Worm (Caenorhabditis elegans) whole organism, L2 larva: ENCODE results near the gene srh-180.

ENCODE experiments used
- C34F6.9 ChIP-seq: fragments of 150-350 bp; optimal IDR thresholded peaks from 2 replicates; lab custom pipeline; 2014; ENCODE audit warnings: missing biosample characterization, missing genetic modification characterization
- F13H6.1 ChIP-seq: sonication (generic microtip); optimal IDR thresholded peaks from 2 replicates; lab custom pipeline; 2016; ENCODE audit warnings: missing genetic modification characterization, missing compliant biosample characterization
- R02D3.7 ChIP-seq: fragments of 150-350 bp; optimal IDR thresholded peaks from 2 replicates; lab custom pipeline; 2014; ENCODE audit warnings: missing biosample characterization, missing genetic modification characterization
- ZK546.5 ChIP-seq: sonication (generic microtip); optimal IDR thresholded peaks from 2 replicates; lab custom pipeline; 2017; ENCODE audit warnings: missing biosample characterization, missing genetic modification characterization
- aly-2 ChIP-seq: fragments of 150-350 bp; optimal IDR thresholded peaks from 2 replicates; lab custom pipeline; 2014; ENCODE audit warnings: missing biosample characterization, missing genetic modification characterization
- ama-1 ChIP-seq: fragments of 150-350 bp; optimal IDR thresholded peaks from 2 replicates; lab custom pipeline; 2018; ENCODE audit warnings: inconsistent platforms
- blmp-1 ChIP-seq: sonication (generic microtip); optimal IDR thresholded peaks from 2 replicates; lab custom pipeline; 2017; ENCODE audit warnings: missing genetic modification characterization, mild to moderate bottlenecking, missing compliant biosample characterization, antibody characterized with exemption, moderate library complexity; ENCODE audit not compliant: insufficient read depth
- ceh-16 ChIP-seq: fragments of 150-350 bp; optimal IDR thresholded peaks from 2 replicates; lab custom pipeline; 2014; ENCODE audit warnings: missing biosample characterization, missing genetic modification characterization
- ceh-82 ChIP-seq: fragments of 150-350 bp; optimal IDR thresholded peaks from 2 replicates; lab custom pipeline; 2014; ENCODE audit warnings: missing biosample characterization, missing genetic modification characterization
- crh-2 ChIP-seq: sonication (generic microtip); optimal IDR thresholded peaks from 2 replicates; lab custom pipeline; 2017; ENCODE audit warnings: missing biosample characterization, missing genetic modification characterization
- dmd-4 ChIP-seq: sonication (generic microtip); optimal IDR thresholded peaks from 2 replicates; lab custom pipeline; 2017; ENCODE audit warnings: missing biosample characterization, missing genetic modification characterization
- egl-27 ChIP-seq: sonication (generic microtip); optimal IDR thresholded peaks from 3 replicates; lab custom pipeline; 2017; ENCODE audit warnings: missing biosample characterization, missing genetic modification reagents, missing genetic modification characterization
- elt-1 ChIP-seq: fragments of 150-350 bp; optimal IDR thresholded peaks from 2 replicates; lab custom pipeline; 2014; ENCODE audit warnings: missing biosample characterization, missing genetic modification characterization
- fos-1 ChIP-seq: fragments of 150-350 bp; optimal IDR thresholded peaks from 2 replicates; lab custom pipeline; 2014; ENCODE audit warnings: missing biosample characterization, missing genetic modification characterization
- gmeb-1 ChIP-seq: fragments of 150-350 bp; optimal IDR thresholded peaks from 2 replicates; lab custom pipeline; 2014; ENCODE audit warnings: missing biosample characterization, missing genetic modification characterization
- lin-11 ChIP-seq: fragments of 150-350 bp; sonication (generic microtip); optimal IDR thresholded peaks from 2 replicates; lab custom pipeline; 2014; ENCODE audit warnings: missing biosample characterization, missing genetic modification characterization, inconsistent platforms, mixed read lengths
- lin-13 ChIP-seq: fragments of 150-350 bp; optimal IDR thresholded peaks from 2 replicates; lab custom pipeline; 2014; ENCODE audit warnings: missing biosample characterization, missing genetic modification reagents, missing genetic modification characterization
- lsy-2 ChIP-seq, 2 experiments: fragments of 150-350 bp in 1 of 2; sonication (generic microtip) in 1 of 2; optimal IDR thresholded peaks; 2 replicates each; lab custom pipeline; 2014 to 2017; ENCODE audit warnings: missing biosample characterization in 2 of 2, missing genetic modification characterization in 2 of 2
- mab-5 ChIP-seq: fragments of 150-350 bp; optimal IDR thresholded peaks from 2 replicates; lab custom pipeline; 2014; ENCODE audit warnings: missing biosample characterization, missing genetic modification characterization
- mdl-1 ChIP-seq, 2 experiments: fragments of 150-350 bp in 1 of 2; sonication (generic microtip) in 1 of 2; optimal IDR thresholded peaks; 2 replicates each; lab custom pipeline; 2017; ENCODE audit warnings: missing biosample characterization in 2 of 2, missing genetic modification characterization in 2 of 2
- nhr-10 ChIP-seq: sonication (generic microtip); optimal IDR thresholded peaks from 2 replicates; lab custom pipeline; 2017; ENCODE audit warnings: missing biosample characterization, missing genetic modification characterization
- nhr-12 ChIP-seq: fragments of 150-350 bp; optimal IDR thresholded peaks from 2 replicates; lab custom pipeline; 2014; ENCODE audit warnings: missing biosample characterization, missing genetic modification characterization
- nhr-21 ChIP-seq: fragments of 150-350 bp; optimal IDR thresholded peaks from 2 replicates; lab custom pipeline; 2014; ENCODE audit warnings: missing biosample characterization, missing genetic modification characterization
- nhr-237 ChIP-seq: fragments of 150-350 bp; optimal IDR thresholded peaks from 2 replicates; lab custom pipeline; 2014; ENCODE audit warnings: missing biosample characterization, missing genetic modification characterization
- nhr-25 ChIP-seq: fragments of 150-350 bp; sonication (generic microtip); optimal IDR thresholded peaks from 3 replicates; lab custom pipeline; 2014; ENCODE audit warnings: missing biosample characterization, missing genetic modification characterization
- nhr-6 ChIP-seq: fragments of 150-350 bp; optimal IDR thresholded peaks from 2 replicates; lab custom pipeline; 2014; ENCODE audit warnings: missing biosample characterization, missing genetic modification characterization
- peb-1 ChIP-seq: fragments of 150-350 bp; optimal IDR thresholded peaks from 2 replicates; lab custom pipeline; 2014; ENCODE audit warnings: missing biosample characterization, missing genetic modification characterization
- sem-4 ChIP-seq: fragments of 150-350 bp; optimal IDR thresholded peaks from 2 replicates; lab custom pipeline; 2014; ENCODE audit warnings: missing biosample characterization, missing genetic modification reagents, missing genetic modification characterization
- skn-1 ChIP-seq: sonication (generic microtip); optimal IDR thresholded peaks from 2 replicates; lab custom pipeline; 2017; ENCODE audit warnings: missing biosample characterization, missing genetic modification characterization
- unc-55 ChIP-seq: fragments of 150-350 bp; sonication (generic microtip); optimal IDR thresholded peaks from 3 replicates; lab custom pipeline; 2014; ENCODE audit warnings: missing biosample characterization, missing genetic modification reagents, missing genetic modification characterization
- unc-62 ChIP-seq: fragments of 150-350 bp; optimal IDR thresholded peaks from 2 replicates; lab custom pipeline; 2014; ENCODE audit warnings: missing biosample characterization, missing genetic modification reagents, missing genetic modification characterization
- zag-1 ChIP-seq: fragments of 150-350 bp; optimal IDR thresholded peaks from 2 replicates; lab custom pipeline; 2014; ENCODE audit warnings: missing biosample characterization, missing genetic modification characterization
- ztf-1 ChIP-seq: fragments of 200-800 bp; sonication (Bioruptor generic); conservative IDR thresholded peaks from 2 replicates; pipeline ENCODE4 v1.3.6; 2022; ENCODE audit warnings: missing genetic modification characterization, missing compliant biosample characterization
- ztf-11 ChIP-seq: sonication (generic microtip); optimal IDR thresholded peaks from 2 replicates; lab custom pipeline; 2017; ENCODE audit warnings: missing biosample characterization, missing genetic modification characterization
- ztf-4 ChIP-seq: fragments of 150-350 bp; optimal IDR thresholded peaks from 2 replicates; lab custom pipeline; 2014; ENCODE audit warnings: missing biosample characterization, missing genetic modification characterization

srh-180 gene

DNA sequence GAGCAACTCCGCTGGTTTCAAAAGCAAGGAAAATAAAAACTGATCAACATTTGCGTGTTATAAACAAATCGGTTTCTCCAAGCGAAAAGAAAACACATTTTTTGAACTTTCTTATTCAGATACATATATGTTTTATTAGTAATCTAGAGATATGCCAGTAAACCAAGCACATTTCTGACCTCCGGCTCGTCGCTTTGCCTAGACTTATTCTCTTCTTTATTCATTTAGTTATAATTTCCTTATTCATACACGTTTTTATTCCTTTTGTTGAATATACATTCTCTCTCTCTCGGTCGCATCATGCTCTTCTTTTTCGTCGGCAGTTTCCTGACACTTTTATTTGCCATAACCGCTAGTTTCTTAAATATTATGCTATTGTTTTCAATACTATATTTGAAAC is 18.7 kb upstream of the srh-180 start, which contains the start of gene srbc-84:
Gene srbc-84 (plus strand): TSS at position 301 of the 400 bp plus-strand sequence.
- no peak for TF ChIP-seq fos-1 (tag; lab: Kevin White, UChicago)
- no peak for TF ChIP-seq crh-2 (tag; lab: Kevin White, UChicago)
- no peak for TF ChIP-seq nhr-12 (tag; lab: Kevin White, UChicago)
- no peak for TF ChIP-seq ceh-16
- TF ChIP-seq ZK546.5 (tag; lab: Kevin White, UChicago): no peak
- no peak for TF ChIP-seq nhr-237 (tag; lab: Kevin White, UChicago)
- no peak for TF ChIP-seq elt-1
- no peak for TF ChIP-seq blmp-1
- TF ChIP-seq ztf-4 (tag; lab: Kevin White, UChicago): no peak
- no peak for TF ChIP-seq mdl-1 (tag; optimal IDR thresholded peaks at IDR 0.05; lab: Kevin White, UChicago)
- no peak for TF ChIP-seq zag-1
- TF ChIP-seq ztf-11 (tag; lab: Kevin White, UChicago): no peak
- no peak for TF ChIP-seq R02D3.7 (tag; lab: Kevin White, UChicago)
- TF ChIP-seq C34F6.9 (tag; lab: Kevin White, UChicago): no peak
- TF ChIP-seq gmeb-1 (tag; lab: Kevin White, UChicago): no peak
- TF ChIP-seq dmd-4: no peak
- TF ChIP-seq lin-13 (GFP tag; lab: Kevin White, UChicago): no peak

DNA sequence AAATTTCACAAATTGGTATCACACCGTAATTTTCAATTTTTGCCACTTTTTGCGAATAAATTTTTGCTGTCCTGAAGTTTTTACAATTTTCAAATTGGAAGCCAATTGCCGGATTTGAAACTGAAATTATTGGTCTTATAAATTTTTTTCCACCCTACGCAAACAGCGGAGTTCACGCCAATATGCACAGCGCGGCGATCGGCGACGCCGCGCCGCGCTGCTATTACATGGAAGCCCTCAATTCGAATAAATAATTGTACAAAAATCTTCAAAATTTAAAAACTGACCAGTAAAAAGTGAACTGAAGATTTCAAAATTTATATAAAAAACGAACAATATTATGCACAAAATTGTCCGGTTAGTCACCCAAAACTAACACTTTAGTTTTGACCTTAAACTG is 17.5 kb upstream of the srh-180 start:
- TF ChIP-seq lsy-2 (tag; optimal IDR thresholded peaks at IDR 0.05; lab: Kevin White, UChicago) (no peak), ama-1 (lab: Kevin White, UChicago) (no peak), ztf-11 (tag; lab: Kevin White, UChicago) (no peak), ztf-4 (tag; lab: Kevin White, UChicago) (no peak)

ce11 chrV:16300276-16300675 is 17.1 kb upstream of the srh-180 start, which contains the start of gene srbc-82:
Gene srbc-82 (plus strand): TSS chrV:16300576.
- TF ChIP-seq ama-1 (lab: Kevin White, UChicago): no peak

- TF ChIP-seq blmp-1 (no peak), ceh-82 (tag; lab: Kevin White, UChicago) (no peak), egl-27 (tag; lab: Kevin White, UChicago) (no peak), unc-55 (GFP tag; lab: Kevin White, UChicago) (no peak), fos-1 (tag; lab: Kevin White, UChicago) (peak; percentile 71), peb-1 (tag; lab: Kevin White, UChicago) (no peak), nhr-25 (tag; lab: Kevin White, UChicago) (no peak)
Measured at ce11 chrV:16302439-16302838, 14.9 kb upstream of the srh-180 start, which contains the start of the genes C31A11.13 and oac-6. Gene C31A11.13 (minus strand): TSS chrV:16302551. Gene oac-6 (plus strand): TSS chrV:16302717.

ce11 chrV:16307253-16307652 is 10.1 kb upstream of the srh-180 start, which contains the start of gene srxa-7:
Gene srxa-7 (plus strand): TSS chrV:16307553.
- TF ChIP-seq lsy-2 (tag; optimal IDR thresholded peaks at IDR 0.05; lab: Kevin White, UChicago) (no peak), F13H6.1 (tag; lab: Kevin White, UChicago) (no peak)

DNA sequence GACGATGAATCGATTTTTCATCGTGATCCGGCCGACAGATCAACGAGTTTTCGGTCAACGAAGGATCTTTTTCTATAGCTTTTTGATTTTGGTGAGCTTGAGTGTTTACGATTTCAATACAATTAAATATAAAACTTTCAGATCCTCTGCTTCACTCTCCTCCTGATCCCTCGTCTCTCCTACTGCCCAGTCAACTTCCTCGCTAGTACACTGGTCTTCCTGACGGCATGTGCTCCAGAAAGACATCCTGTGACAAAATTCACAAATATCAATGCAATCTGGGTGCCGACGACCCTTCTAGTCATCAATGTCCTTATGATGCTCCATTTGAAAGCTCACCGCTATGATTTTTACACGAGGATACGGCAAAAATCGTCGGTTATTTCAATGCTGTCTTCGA is 9.0 kb upstream of the srh-180 start:
- TF ChIP-seq crh-2 (tag; lab: Kevin White, UChicago): no peak
- no peak for TF ChIP-seq unc-55 (GFP tag; lab: Kevin White, UChicago)
- TF ChIP-seq lin-11 (tag; lab: Kevin White, UChicago): no peak
- TF ChIP-seq mab-5 (tag; lab: Kevin White, UChicago): no peak
- no peak for TF ChIP-seq ama-1 (lab: Kevin White, UChicago)
- TF ChIP-seq skn-1 (tag; lab: Kevin White, UChicago): no peak
- no peak for TF ChIP-seq fos-1 (tag; lab: Kevin White, UChicago)
- no peak for TF ChIP-seq nhr-10 (tag; lab: Kevin White, UChicago)
- no peak for TF ChIP-seq mdl-1 (tag; optimal IDR thresholded peaks at IDR 0.05; lab: Kevin White, UChicago)
- TF ChIP-seq ztf-1 (GFP tag; lab: Robert Waterston, UW): no peak
- no peak for TF ChIP-seq unc-62
- no peak for TF ChIP-seq aly-2
- TF ChIP-seq peb-1 (tag; lab: Kevin White, UChicago): no peak
- no peak for TF ChIP-seq sem-4 (tag; lab: Kevin White, UChicago)
- no peak for TF ChIP-seq nhr-6 (tag; lab: Kevin White, UChicago)
- TF ChIP-seq nhr-21 (tag; lab: Kevin White, UChicago): no peak
- TF ChIP-seq blmp-1: no peak
- TF ChIP-seq, all 48 proteins: peak for 0
